Worm (Caenorhabditis elegans): ENCODE data around the gene K01D12.15.

Gene K01D12.15

DNA sequence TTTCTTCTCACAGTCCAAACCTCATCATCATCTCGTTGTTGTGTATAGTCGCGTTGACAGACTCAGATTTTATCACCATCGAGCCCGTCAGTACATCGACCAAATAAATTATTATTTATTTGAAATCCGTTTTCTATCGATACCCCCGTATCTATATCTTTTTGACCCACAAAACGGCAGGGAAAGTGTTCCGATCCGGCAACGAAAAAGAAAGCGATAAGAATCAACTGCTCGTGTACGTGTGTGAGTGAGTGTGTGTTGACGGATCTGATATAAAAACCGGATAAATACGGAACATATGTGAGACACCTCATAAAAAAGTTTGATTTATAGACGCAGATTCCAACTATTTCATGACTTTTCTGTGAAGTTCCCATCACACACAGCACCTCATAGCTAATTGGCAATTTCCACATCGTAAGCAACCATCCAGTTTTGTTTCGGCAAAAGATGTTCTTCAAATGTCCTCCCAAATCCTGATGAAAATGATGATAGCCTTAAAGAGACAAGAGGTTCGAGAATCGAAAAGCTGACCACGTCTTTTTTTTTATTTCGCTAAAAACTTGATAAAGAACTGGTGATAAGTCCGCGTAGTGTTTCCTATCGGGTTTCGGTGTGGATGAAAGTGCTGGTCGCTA lies 31.9 kb upstream of the K01D12.15 start (continued):
- TF ChIP-seq npax-4 (tag; optimal IDR thresholded peaks at IDR 0.05) = no peak
- TF ChIP-seq T23F11.4 (GFP tag; optimal IDR thresholded peaks at IDR 0.05) = no peak

DNA sequence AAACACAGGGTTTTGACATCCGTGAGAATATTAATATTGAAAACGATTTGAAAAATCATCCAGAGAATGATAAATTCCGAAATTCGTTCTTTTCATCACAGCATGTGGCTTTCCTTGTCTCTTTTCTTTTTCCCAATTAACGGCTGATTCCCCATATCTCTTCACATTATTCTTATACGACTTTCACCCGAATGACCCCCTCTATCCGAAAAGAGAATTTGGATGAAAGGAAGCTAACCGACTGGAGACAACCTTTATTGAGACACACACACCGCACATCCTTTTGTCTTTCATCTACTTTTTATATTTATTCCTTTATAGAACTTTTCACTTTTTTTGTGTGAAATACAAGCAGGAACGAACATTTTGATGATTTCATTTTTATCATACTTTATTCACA lies 28.6 kb upstream of the K01D12.15 start:
- TF ChIP-seq pros-1 (tag; optimal IDR thresholded peaks at IDR 0.05) (no peak), tbx-2 (tag; optimal IDR thresholded peaks at IDR 0.05) (no peak), ceh-31 (tag; optimal IDR thresholded peaks at IDR 0.05) (no peak), hlh-6 (tag; optimal IDR thresholded peaks at IDR 0.05) (no peak), lin-11 (tag; optimal IDR thresholded peaks at IDR 0.05) (no peak), T23F11.4 (GFP tag; optimal IDR thresholded peaks at IDR 0.05) (no peak), gmeb-2 (tag; optimal IDR thresholded peaks at IDR 0.05) (no peak), ets-4 (tag; optimal IDR thresholded peaks at IDR 0.05) (no peak), pha-2 (tag; optimal IDR thresholded peaks at IDR 0.05) (no peak), hlh-13 (GFP tag; optimal IDR thresholded peaks at IDR 0.05) (no peak), tbx-7 (tag; optimal IDR thresholded peaks at IDR 0.05) (no peak), fkh-6 (tag; optimal IDR thresholded peaks at IDR 0.05) (no peak), mec-3 (tag; optimal IDR thresholded peaks at IDR 0.05; ENCODE audit: borderline replicate concordance) (no peak)

DNA sequence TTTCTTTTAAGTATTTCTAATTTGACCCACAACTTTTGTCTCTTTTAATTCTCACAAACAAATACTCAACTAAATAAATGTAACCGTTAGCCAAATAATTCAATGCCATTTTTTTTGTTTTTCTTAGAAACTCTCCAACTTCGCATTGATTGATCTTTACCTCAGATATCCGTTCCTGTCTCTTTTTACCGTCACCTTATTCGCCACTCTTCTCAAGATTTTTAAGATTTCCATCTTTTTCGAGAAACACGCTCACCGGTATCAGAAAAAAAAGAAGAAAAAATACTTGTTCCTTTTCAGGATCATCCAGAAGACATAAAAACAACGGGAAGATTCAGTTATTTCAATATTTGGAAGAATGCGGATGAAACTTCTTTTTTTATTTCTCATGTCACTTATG lies 27.9 kb upstream of the K01D12.15 start, which contains the start of gene F23H12.5:
Gene F23H12.5, plus strand, starts transcription at position 301 of the 400 bp plus-strand sequence.
- TF ChIP-seq T23F11.4 (GFP tag; optimal IDR thresholded peaks at IDR 0.05) (no peak), eyg-1 (tag; optimal IDR thresholded peaks at IDR 0.05) (no peak), fax-1 (tag; optimal IDR thresholded peaks at IDR 0.05) (no peak), ceh-14 (tag; optimal IDR thresholded peaks at IDR 0.05) (no peak), nhr-11 (tag; optimal IDR thresholded peaks at IDR 0.05) (no peak), pat-9 (tag; optimal IDR thresholded peaks at IDR 0.05) (no peak), zip-5 (tag; optimal IDR thresholded peaks at IDR 0.05) (no peak), pha-4 (tag; optimal IDR thresholded peaks at IDR 0.05) (no peak), npax-4 (tag; optimal IDR thresholded peaks at IDR 0.05) (no peak), che-1 (tag; optimal IDR thresholded peaks at IDR 0.05) (no peak), ceh-18 (tag; optimal IDR thresholded peaks at IDR 0.05) (no peak), ceh-24 (tag; optimal IDR thresholded peaks at IDR 0.05) (no peak), C08G9.2 (tag; optimal IDR thresholded peaks at IDR 0.05) (no peak)

DNA sequence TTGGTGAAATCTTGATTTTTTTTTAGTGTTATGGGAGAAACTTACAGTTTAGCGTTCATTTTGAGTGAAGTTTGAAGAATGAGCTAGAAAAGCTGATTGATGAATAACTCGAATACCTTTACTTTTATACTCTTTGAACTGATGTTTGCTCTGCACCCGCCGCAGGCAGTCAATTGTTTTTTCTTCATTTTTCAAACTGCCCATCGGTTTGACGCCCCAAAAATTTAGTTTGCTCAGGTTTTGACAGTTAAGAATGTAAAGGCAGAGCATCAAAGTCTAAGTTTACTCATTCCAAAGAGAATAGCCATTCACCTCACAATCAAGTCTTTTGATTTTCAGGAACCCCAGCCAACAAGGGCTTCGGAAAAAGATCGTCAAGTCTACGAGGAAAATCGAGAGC lies 24.6 kb upstream of the K01D12.15 start, which contains the start of gene fipr-1:
Gene fipr-1, minus strand, starts transcription at position 101 of the 400 bp plus-strand sequence.
- TF ChIP-seq ceh-34 (tag; optimal IDR thresholded peaks at IDR 0.05) (no peak), pros-1 (tag; optimal IDR thresholded peaks at IDR 0.05) (no peak), dmd-4 (tag; optimal IDR thresholded peaks at IDR 0.05; ENCODE audit: borderline replicate concordance) (no peak), hlh-15 (tag; optimal IDR thresholded peaks at IDR 0.05) (no peak), dve-1 (tag; optimal IDR thresholded peaks at IDR 0.05) (no peak), mec-3 (tag; optimal IDR thresholded peaks at IDR 0.05; ENCODE audit: borderline replicate concordance) (no peak)

DNA sequence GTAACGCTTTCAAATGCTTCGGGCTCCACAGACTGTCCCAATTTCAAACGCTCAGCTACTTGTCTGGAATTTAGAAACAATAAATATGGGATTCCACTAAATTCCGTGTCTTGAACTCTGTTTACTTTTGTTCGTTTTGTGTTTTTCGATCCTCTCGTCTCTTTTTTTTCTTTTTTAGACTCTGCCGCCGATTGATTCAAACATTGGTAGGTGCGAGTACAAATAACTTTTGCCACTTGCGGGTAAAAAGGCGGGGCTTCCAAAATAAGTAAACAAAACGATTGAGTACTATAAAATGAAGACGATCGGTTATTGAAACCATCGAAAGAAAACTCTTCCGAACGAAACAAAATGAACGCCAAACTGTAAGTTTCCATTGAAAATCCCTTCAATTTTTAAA lies 21.1 kb upstream of the K01D12.15 start, which contains the start of gene fipr-2:
Gene fipr-2, plus strand, starts transcription at position 245 of the 400 bp plus-strand sequence.
- no peak for TF ChIP-seq ceh-2 (tag; optimal IDR thresholded peaks at IDR 0.05)
- TF ChIP-seq pat-9 (tag; optimal IDR thresholded peaks at IDR 0.05) = no peak
- no peak for TF ChIP-seq pros-1 (tag; optimal IDR thresholded peaks at IDR 0.05)
- no peak for TF ChIP-seq ceh-9 (tag; optimal IDR thresholded peaks at IDR 0.05)
- no peak for TF ChIP-seq pag-3 (tag; optimal IDR thresholded peaks at IDR 0.05; ENCODE audit: borderline replicate concordance)
- no peak for TF ChIP-seq hlh-30 (tag; optimal IDR thresholded peaks at IDR 0.05; ENCODE audit: insufficient read depth)
- TF ChIP-seq dve-1 (tag; optimal IDR thresholded peaks at IDR 0.05) = no peak
- TF ChIP-seq Y22D7AL.16 (tag; optimal IDR thresholded peaks at IDR 0.05) = no peak
- no peak for TF ChIP-seq nhr-11 (tag; optimal IDR thresholded peaks at IDR 0.05)

All from whole organism, late embryonic.